Worm (Caenorhabditis elegans): Measurements from ENCODE around the gene wrn-1.

The wrn-1 gene

DNA sequence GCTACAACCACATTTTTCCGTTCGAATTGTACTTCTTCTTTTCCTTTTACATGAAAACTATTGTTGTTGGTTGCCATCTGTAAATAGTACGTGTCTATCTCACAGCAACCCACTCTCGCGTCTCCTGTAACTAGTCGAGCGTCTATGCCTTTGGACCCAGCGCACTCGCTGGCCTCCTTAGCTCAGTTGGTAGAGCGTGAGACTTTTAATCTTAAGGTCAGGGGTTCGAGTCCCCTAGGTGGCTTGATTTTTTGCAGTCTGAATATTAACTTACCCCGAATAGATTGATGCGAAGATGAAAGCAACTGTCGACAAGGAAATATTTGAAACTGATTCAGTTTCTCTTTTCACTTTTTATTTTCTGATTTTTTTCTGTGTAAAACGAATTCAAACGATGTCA, 10.3 kb downstream of the wrn-1 start, which contains the start of gene mpz-3 (continued):
- TF ChIP-seq pax-3 (tag; optimal IDR thresholded peaks at IDR 0.05) (no peak), dpl-1 (GFP tag; optimal IDR thresholded peaks at IDR 0.05) (peak in 2 of 3 experiments; percentile 17 to 25), lin-39 (tag; optimal IDR thresholded peaks at IDR 0.05) (no peak), ces-1 (GFP tag; optimal IDR thresholded peaks at IDR 0.05) (no peak), nhr-77 (tag; optimal IDR thresholded peaks at IDR 0.05) (peak; percentile 31), ztf-11 (tag; optimal IDR thresholded peaks at IDR 0.05) (no peak), alr-1 (tag; optimal IDR thresholded peaks at IDR 0.05; ENCODE audit: borderline replicate concordance) (no peak), fkh-10 (GFP tag; optimal IDR thresholded peaks at IDR 0.05) (peak; percentile 24), mab-9 (GFP tag; IDR thresholded peaks at IDR 0.05) (no peak), aha-1 (tag; optimal IDR thresholded peaks at IDR 0.05) (no peak), fkh-4 (tag; optimal IDR thresholded peaks at IDR 0.05; ENCODE audit: borderline replicate concordance) (no peak), lin-15B (tag; optimal IDR thresholded peaks at IDR 0.05) (no peak), ztf-4 (tag; optimal IDR thresholded peaks at IDR 0.05) (no peak), sup-37 (GFP tag; optimal IDR thresholded peaks at IDR 0.05) (no peak), pqm-1 (tag; optimal IDR thresholded peaks at IDR 0.05) (no peak), unc-30 (tag; optimal IDR thresholded peaks at IDR 0.05) (no peak), blmp-1 (tag; optimal IDR thresholded peaks at IDR 0.05) (peak; percentile 7), grh-1 (GFP tag; IDR thresholded peaks at IDR 0.05) (no peak), nhr-71 (tag; optimal IDR thresholded peaks at IDR 0.05) (peak; percentile 49), ceh-88 (GFP tag; IDR thresholded peaks at IDR 0.05) (no peak), tlp-1 (tag; optimal IDR thresholded peaks at IDR 0.05) (no peak), ceh-82 (tag; optimal IDR thresholded peaks at IDR 0.05) (peak in 2 of 3 experiments; percentile 17 to 49), aly-2 (tag; optimal IDR thresholded peaks at IDR 0.05) (no peak), mdl-1 (tag; optimal IDR thresholded peaks at IDR 0.05) (peak in 1 of 2 experiments; percentile 12), tbx-2 (tag; optimal IDR thresholded peaks at IDR 0.05) (peak; percentile 15), F16B12.6 (tag; optimal IDR thresholded peaks at IDR 0.05) (no peak), unc-86 (tag; optimal IDR thresholded peaks at IDR 0.05) (no peak), nhr-19 (GFP tag; conservative IDR thresholded peaks at IDR 0.05) (peak; percentile 58), zip-4 (GFP tag; optimal IDR thresholded peaks at IDR 0.05) (no peak), vab-15 (tag; optimal IDR thresholded peaks at IDR 0.05) (no peak), mep-1 (tag; optimal IDR thresholded peaks at IDR 0.05) (peak; percentile 51)

DNA sequence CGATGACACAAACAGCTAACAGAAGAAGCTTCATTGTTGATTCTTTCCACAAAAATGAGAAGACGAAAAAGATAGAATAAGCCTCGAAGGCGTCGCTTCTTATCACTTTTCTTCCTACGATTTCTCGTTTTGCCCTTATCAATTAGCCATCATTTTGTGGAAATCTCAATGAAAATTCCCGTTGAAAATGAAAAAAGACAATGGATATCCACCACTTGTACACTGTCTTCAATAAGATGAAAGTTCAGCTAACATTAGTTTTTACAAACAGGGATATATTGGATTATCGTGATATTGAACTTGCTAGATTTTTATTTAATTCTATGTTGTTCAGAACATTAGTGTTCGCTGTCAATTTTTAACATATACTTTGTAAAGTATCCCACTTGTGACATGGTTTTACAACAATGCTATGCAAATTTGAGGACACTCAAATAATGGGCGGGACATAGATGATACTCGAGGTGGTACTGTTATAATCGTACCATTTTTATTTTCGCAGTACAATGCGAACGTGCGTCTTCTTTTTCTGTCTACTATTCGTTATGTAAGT, 11.9 kb downstream of the wrn-1 start, which contains the start of the genes F18C5.5 and F18C5.9:
Gene F18C5.5, minus strand, starts transcription at position 101 of the 553 bp plus-strand sequence.
Gene F18C5.9, plus strand, starts transcription at position 503 of the 553 bp plus-strand sequence.
- TF ChIP-seq mdl-1 (tag; optimal IDR thresholded peaks at IDR 0.05) (no peak), nhr-237 (tag; optimal IDR thresholded peaks at IDR 0.05) (no peak), ets-5 (GFP tag; IDR thresholded peaks at IDR 0.05) (no peak), blmp-1 (tag; optimal IDR thresholded peaks at IDR 0.05) (peak; percentile 58), lin-14 (GFP tag; optimal IDR thresholded peaks at IDR 0.05) (no peak), jun-1 (tag; optimal IDR thresholded peaks at IDR 0.05) (no peak)

ce11 chrII:6568707-6569106, 13.9 kb downstream of the wrn-1 start, which contains the start of gene sra-27:
Gene sra-27, plus strand, starts transcription at chrII:6569007.
- TF ChIP-seq pax-3 (tag; optimal IDR thresholded peaks at IDR 0.05) (no peak), alr-1 (tag; optimal IDR thresholded peaks at IDR 0.05; ENCODE audit: borderline replicate concordance) (no peak), lin-15B (tag; optimal IDR thresholded peaks at IDR 0.05) (no peak), snpc-4 (tag; optimal IDR thresholded peaks at IDR 0.05) (no peak), mef-2 (tag; optimal IDR thresholded peaks at IDR 0.05) (no peak), F16B12.6 (tag; optimal IDR thresholded peaks at IDR 0.05) (no peak), ceh-90 (tag; optimal IDR thresholded peaks at IDR 0.05) (no peak), aly-2 (tag; optimal IDR thresholded peaks at IDR 0.05) (no peak), egl-13 (tag; optimal IDR thresholded peaks at IDR 0.05) (no peak), lsy-2 (tag; optimal IDR thresholded peaks at IDR 0.05) (no peak), unc-98 (GFP tag; IDR thresholded peaks at IDR 0.05) (no peak), tbx-2 (tag; optimal IDR thresholded peaks at IDR 0.05) (no peak), ama-1 (optimal IDR thresholded peaks at IDR 0.05) (no peak)

Measured in whole organism, L1 larva.